Fruit fly (Drosophila melanogaster) whole organism, embryonic: Measurements from ENCODE around the gene CG42876.

Experiments used
- CG2120 ChIP-seq: fragments of 200-800 bp; sonication (Bioruptor generic); optimal IDR thresholded peaks from 3 replicates; lab custom pipeline; 2016; ENCODE audit warnings: missing biosample characterization, missing genetic modification characterization
- CG7987 ChIP-seq: fragments of 200-800 bp; sonication (Bioruptor generic); optimal IDR thresholded peaks from 2 replicates; lab custom pipeline; 2018; ENCODE audit warnings: missing biosample characterization, mild to moderate bottlenecking, missing genetic modification characterization, moderate library complexity
- lilli ChIP-seq: fragments of 200-800 bp; sonication (Bioruptor generic); optimal IDR thresholded peaks from 3 replicates; lab custom pipeline; 2016; ENCODE audit warnings: missing biosample characterization, missing genetic modification characterization
- psq ChIP-seq: fragments of 200-800 bp; sonication (Bioruptor generic); optimal IDR thresholded peaks from 2 replicates; lab custom pipeline; 2017; ENCODE audit warnings: missing biosample characterization, missing genetic modification characterization

dm6 chr2L:15796300-15796699, 15.6 kb downstream of the CG42876 start:
- TF ChIP-seq psq (GFP tag; lab: Kevin White, UChicago) (no peak), CG7987 (GFP tag; lab: Kevin White, UChicago) (no peak), lilli (GFP tag; lab: Kevin White, UChicago) (no peak), CG2120 (GFP tag; lab: Kevin White, UChicago) (no peak)
